Fruit fly (Drosophila melanogaster) whole organism, embryonic: Measurements from ENCODE around the gene miple1.
A peak's percentile ranks its signal among the peaks of the same experiment; 100 is the strongest.

Source experiments
- Antp ChIP-seq: fragments of 200-800 bp; sonication (Bioruptor generic); optimal IDR thresholded peaks from 3 replicates; lab custom pipeline; 2016; ENCODE audit warnings: missing biosample characterization, missing genetic modification characterization
- Asciz ChIP-seq: fragments of 200-800 bp; sonication (Bioruptor generic); optimal IDR thresholded peaks from 2 replicates; lab custom pipeline; 2017; ENCODE audit warnings: missing biosample characterization, mild to moderate bottlenecking, missing genetic modification characterization, missing genetic modification reagents
- CG12155 ChIP-seq: fragments of 200-800 bp; sonication (Bioruptor generic); optimal IDR thresholded peaks from 3 replicates; lab custom pipeline; 2016; ENCODE audit warnings: missing biosample characterization, missing genetic modification characterization
- CG12236 ChIP-seq: fragments of 200-800 bp; sonication (Bioruptor generic); optimal IDR thresholded peaks from 2 replicates; lab custom pipeline; 2016; ENCODE audit warnings: missing biosample characterization, missing genetic modification characterization
- CG14860 ChIP-seq: fragments of 200-800 bp; sonication (Bioruptor generic); IDR thresholded peaks from 3 replicates; pipeline ENCODE4 v1.3.6; 2022; ENCODE audit warnings: missing biosample characterization, missing genetic modification characterization; ENCODE audit not compliant: partially characterized antibody
- CG16815 ChIP-seq: fragments of 200-800 bp; sonication (Bioruptor generic); optimal IDR thresholded peaks from 3 replicates; lab custom pipeline; 2017; ENCODE audit warnings: missing biosample characterization, mild to moderate bottlenecking, missing genetic modification characterization
- CG18599 ChIP-seq: fragments of 200-800 bp; sonication (Bioruptor generic); optimal IDR thresholded peaks from 3 replicates; lab custom pipeline; 2017; ENCODE audit warnings: missing biosample characterization, missing genetic modification characterization, mild to moderate bottlenecking, moderate library complexity, missing genetic modification reagents
- CG18619 ChIP-seq: fragments of 200-800 bp; sonication (Bioruptor generic); optimal IDR thresholded peaks from 3 replicates; lab custom pipeline; 2017; ENCODE audit warnings: missing biosample characterization, mild to moderate bottlenecking, missing genetic modification characterization
- CG2712 ChIP-seq: fragments of 200-800 bp; optimal IDR thresholded peaks from 3 replicates; lab custom pipeline; 2019; ENCODE audit warnings: missing biosample characterization, mild to moderate bottlenecking, missing genetic modification characterization, moderate library complexity
- CG30431 ChIP-seq: fragments of 200-800 bp; sonication (Bioruptor generic); optimal IDR thresholded peaks from 2 replicates; lab custom pipeline; 2017; ENCODE audit warnings: missing biosample characterization, missing genetic modification characterization
- CG3065 ChIP-seq: fragments of 200-800 bp; sonication (Bioruptor generic); optimal IDR thresholded peaks from 2 replicates; lab custom pipeline; 2016; ENCODE audit warnings: missing biosample characterization, missing genetic modification characterization
- CG3847 ChIP-seq: fragments of 200-800 bp; sonication (Bioruptor generic); IDR thresholded peaks from 2 replicates; pipeline ENCODE4 v1.3.6; 2022; ENCODE audit warnings: missing biosample characterization, missing genetic modification characterization
- CG5953 ChIP-seq: fragments of 200-800 bp; sonication (Bioruptor generic); IDR thresholded peaks from 2 replicates; pipeline ENCODE4 v1.3.6; 2022; ENCODE audit warnings: missing biosample characterization, missing genetic modification characterization
- CG6765 ChIP-seq: fragments of 200-800 bp; sonication (Bioruptor generic); optimal IDR thresholded peaks from 3 replicates; lab custom pipeline; 2017; ENCODE audit warnings: missing biosample characterization, mild to moderate bottlenecking, missing genetic modification characterization
- CG6791 ChIP-seq: fragments of 200-800 bp; sonication (Bioruptor generic); IDR thresholded peaks from 3 replicates; pipeline ENCODE4 v1.3.6; 2022; ENCODE audit warnings: missing biosample characterization, missing genetic modification characterization; ENCODE audit not compliant: partially characterized antibody
- CG7357 ChIP-seq: fragments of 200-800 bp; sonication (Bioruptor generic); IDR thresholded peaks from 3 replicates; pipeline ENCODE4 v1.3.6; 2022; ENCODE audit warnings: missing biosample characterization, missing genetic modification characterization
- CG7556 ChIP-seq: fragments of 200-800 bp; sonication (Bioruptor generic); optimal IDR thresholded peaks from 2 replicates; lab custom pipeline; 2017; ENCODE audit warnings: missing biosample characterization, mild to moderate bottlenecking, missing genetic modification characterization
- CG9609 ChIP-seq: fragments of 200-800 bp; sonication (Bioruptor generic); optimal IDR thresholded peaks from 3 replicates; lab custom pipeline; 2016; ENCODE audit warnings: missing biosample characterization, missing genetic modification characterization
- CG9727 ChIP-seq: fragments of 200-800 bp; sonication (Bioruptor generic); optimal IDR thresholded peaks from 3 replicates; lab custom pipeline; 2017; ENCODE audit warnings: missing biosample characterization, mild to moderate bottlenecking, missing genetic modification characterization
- CkIIα-i1 ChIP-seq: fragments of 200-800 bp; sonication (Bioruptor generic); IDR thresholded peaks from 2 replicates; pipeline ENCODE4 v1.3.6; 2022; ENCODE audit warnings: missing biosample characterization, missing genetic modification characterization
- Dfd ChIP-seq, 2 experiments: fragments of >200 bp; optimal IDR thresholded peaks; 2 replicates each; lab custom pipeline; 2017; ENCODE audit warnings: missing biosample characterization in 2 of 2, missing genetic modification characterization in 2 of 2
- Elba2 ChIP-seq: fragments of 200-800 bp; sonication (Bioruptor generic); optimal IDR thresholded peaks from 3 replicates; lab custom pipeline; 2016; ENCODE audit warnings: missing biosample characterization, missing genetic modification characterization
- Gsc ChIP-seq: fragments of 200-800 bp; sonication (Bioruptor generic); IDR thresholded peaks from 2 replicates; pipeline ENCODE4 v1.3.6; 2022; ENCODE audit warnings: missing biosample characterization, missing genetic modification characterization
- HLH4C ChIP-seq: fragments of 200-800 bp; sonication (Bioruptor generic); IDR thresholded peaks from 3 replicates; pipeline ENCODE4 v1.3.6; 2022; ENCODE audit warnings: missing biosample characterization, missing genetic modification characterization; ENCODE audit not compliant: partially characterized antibody
- MESR4 ChIP-seq: fragments of 200-800 bp; sonication (Bioruptor generic); optimal IDR thresholded peaks from 2 replicates; lab custom pipeline; 2018; ENCODE audit warnings: missing biosample characterization, mild to moderate bottlenecking, missing genetic modification characterization, moderate library complexity
- Myb ChIP-seq: fragments of 200-800 bp; sonication (Bioruptor generic); optimal IDR thresholded peaks from 2 replicates; lab custom pipeline; 2016; ENCODE audit warnings: missing biosample characterization, missing genetic modification characterization
- Usf ChIP-seq: fragments of 200-800 bp; sonication (Bioruptor generic); optimal IDR thresholded peaks from 2 replicates; lab custom pipeline; 2017; ENCODE audit warnings: missing genotype, missing biosample characterization, missing genetic modification characterization
- az2 ChIP-seq: fragments of 200-800 bp; sonication (Bioruptor generic); optimal IDR thresholded peaks from 3 replicates; lab custom pipeline; 2016; ENCODE audit warnings: missing biosample characterization, missing genetic modification characterization
- cas ChIP-seq: fragments of 200-800 bp; sonication (Bioruptor generic); IDR thresholded peaks from 2 replicates; pipeline ENCODE4 v1.3.6; 2022; ENCODE audit warnings: missing biosample characterization, missing genetic modification characterization
- chif ChIP-seq, 2 experiments: fragments of 200-800 bp; sonication (Bioruptor generic); optimal IDR thresholded peaks; 3 replicates each; lab custom pipeline; 2016; ENCODE audit warnings: missing biosample characterization in 2 of 2, missing genetic modification characterization in 2 of 2
- dmrt11E ChIP-seq: fragments of 200-800 bp; sonication (Bioruptor generic); optimal IDR thresholded peaks from 3 replicates; lab custom pipeline; 2018; ENCODE audit warnings: missing biosample characterization, mild to moderate bottlenecking, missing genetic modification characterization, moderate library complexity
- ems ChIP-seq: fragments of 200-800 bp; sonication (Bioruptor generic); optimal IDR thresholded peaks from 3 replicates; lab custom pipeline; 2016; ENCODE audit warnings: missing biosample characterization, missing genetic modification characterization
- gce ChIP-seq: fragments of 200-800 bp; sonication (Bioruptor generic); IDR thresholded peaks from 3 replicates; pipeline ENCODE4 v1.3.6; 2022; ENCODE audit warnings: missing biosample characterization, missing genetic modification characterization
- gcm ChIP-seq: fragments of 200-800 bp; sonication (Bioruptor generic); optimal IDR thresholded peaks from 2 replicates; lab custom pipeline; 2019; ENCODE audit warnings: missing biosample characterization, mild to moderate bottlenecking, missing genetic modification characterization, moderate library complexity
- hkb ChIP-seq, 2 experiments: fragments of 200-800 bp in 1 of 2; fragments of >200 bp in 1 of 2; sonication (Bioruptor generic) in 1 of 2; IDR thresholded peaks in 1 of 2; optimal IDR thresholded peaks in 1 of 2; 2 replicates each; pipeline versions ENCODE4 v1.3.6 to Lab custom; 2017 to 2022; ENCODE audit warnings: missing biosample characterization in 1 of 2, missing genetic modification characterization in 1 of 2
- jing ChIP-seq: fragments of 200-800 bp; sonication (Bioruptor generic); optimal IDR thresholded peaks from 2 replicates; lab custom pipeline; 2018; ENCODE audit warnings: missing biosample characterization, mild to moderate bottlenecking, missing genetic modification characterization
- mld ChIP-seq: fragments of 200-800 bp; sonication (Bioruptor generic); IDR thresholded peaks from 3 replicates; pipeline ENCODE4 v1.3.6; 2022; ENCODE audit warnings: missing biosample characterization, missing genetic modification characterization; ENCODE audit not compliant: partially characterized antibody
- pan ChIP-seq, 4 experiments: fragments of >200 bp in 3 of 4; fragments of 200-800 bp in 1 of 4; sonication (Bioruptor generic) in 1 of 4; optimal IDR thresholded peaks in 3 of 4; IDR thresholded peaks in 1 of 4; 2 replicates each; pipeline versions ENCODE4 v1.3.6 to Lab custom; 2017 to 2022; ENCODE audit warnings: missing biosample characterization in 2 of 4, missing genetic modification characterization in 2 of 4, mixed read lengths in 1 of 4
- pb ChIP-seq: fragments of 200-800 bp; sonication (Bioruptor generic); optimal IDR thresholded peaks from 3 replicates; lab custom pipeline; 2016; ENCODE audit warnings: missing biosample characterization, missing genetic modification characterization
- pita ChIP-seq: fragments of 200-800 bp; sonication (Bioruptor generic); optimal IDR thresholded peaks from 2 replicates; lab custom pipeline; 2017; ENCODE audit warnings: missing biosample characterization, mild to moderate bottlenecking, missing genetic modification characterization
- pros ChIP-seq: fragments of 200-800 bp; sonication (Bioruptor generic); optimal IDR thresholded peaks from 3 replicates; lab custom pipeline; 2019; ENCODE audit warnings: missing biosample characterization, mild to moderate bottlenecking, missing genetic modification characterization, moderate library complexity
- row ChIP-seq: fragments of 200-800 bp; sonication (Bioruptor generic); IDR thresholded peaks from 3 replicates; pipeline ENCODE4 v1.3.6; 2022; ENCODE audit warnings: missing biosample characterization, missing genetic modification characterization
- sqz ChIP-seq: fragments of 200-800 bp; sonication (Bioruptor generic); optimal IDR thresholded peaks from 3 replicates; lab custom pipeline; 2018; ENCODE audit warnings: missing biosample characterization, mild to moderate bottlenecking, missing genetic modification characterization
- sr ChIP-seq: fragments of 200-800 bp; sonication (Bioruptor generic); IDR thresholded peaks from 3 replicates; pipeline ENCODE4 v1.3.6; 2022; ENCODE audit warnings: missing biosample characterization, missing genetic modification characterization
- stc ChIP-seq: fragments of 200-800 bp; sonication (Bioruptor generic); IDR thresholded peaks from 2 replicates; pipeline ENCODE4 v1.3.6; 2022; ENCODE audit warnings: missing biosample characterization, missing genetic modification characterization
- unpg ChIP-seq: fragments of 200-800 bp; sonication (Bioruptor generic); optimal IDR thresholded peaks from 3 replicates; lab custom pipeline; 2018; ENCODE audit warnings: missing biosample characterization, mild to moderate bottlenecking, missing genetic modification characterization, moderate library complexity
- vnd ChIP-seq: fragments of 200-800 bp; sonication (Bioruptor generic); IDR thresholded peaks from 3 replicates; pipeline ENCODE4 v1.3.6; 2022; ENCODE audit warnings: missing biosample characterization, missing genetic modification characterization; ENCODE audit not compliant: partially characterized antibody

Gene miple1

DNA sequence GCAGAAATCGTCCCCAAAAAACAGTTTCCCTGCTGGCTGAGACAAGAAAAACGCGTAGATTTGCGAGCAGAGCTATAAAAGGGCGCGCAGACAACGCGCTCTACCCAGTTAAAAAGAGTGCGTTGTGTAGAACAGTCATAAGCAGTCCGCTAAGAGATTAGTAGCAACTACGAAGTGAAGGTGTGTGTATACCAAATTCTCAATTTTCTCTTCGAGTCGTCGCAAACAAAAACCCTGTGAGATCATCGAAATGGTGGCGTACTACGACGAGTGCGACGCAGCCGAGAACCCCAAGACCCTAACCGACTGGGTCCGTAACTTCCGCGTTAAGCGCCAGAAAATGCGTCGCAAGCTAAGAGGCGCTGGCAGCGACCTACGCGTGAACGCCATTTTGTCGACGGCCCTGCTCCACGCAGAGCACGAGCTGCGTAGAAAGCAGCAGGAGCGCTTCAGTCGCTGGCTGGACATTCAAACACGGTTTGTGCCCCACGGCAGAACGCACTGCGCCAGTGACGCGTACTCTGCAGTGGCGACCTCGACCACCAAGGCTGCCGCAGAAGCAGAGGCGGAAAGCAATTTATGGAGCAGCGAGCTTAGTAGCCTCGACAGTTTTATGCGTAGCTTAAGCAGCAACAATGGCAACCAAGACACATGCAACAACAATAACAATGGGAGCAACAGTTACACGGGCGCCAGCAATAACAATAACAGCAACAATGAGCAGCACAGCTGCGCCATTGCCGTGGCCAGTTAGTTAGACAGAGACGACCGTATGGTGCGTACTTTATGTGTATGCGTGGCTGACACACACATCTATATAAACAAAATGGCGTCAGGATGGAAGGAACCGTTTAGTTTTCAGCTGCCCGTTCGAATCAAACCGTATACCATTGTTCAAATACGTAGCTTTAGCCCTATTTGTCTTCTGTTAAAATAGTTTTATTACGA lies 42.8 kb upstream of the miple1 start (continued):
- no peak for TF ChIP-seq sqz (GFP tag; lab: Kevin White, UChicago)
- TF ChIP-seq CG18619 = peak; percentile 52
- TF ChIP-seq Gsc (GFP tag; lab: Robert Waterston, UW) = no peak
- TF ChIP-seq row = no peak
- TF ChIP-seq sr (GFP tag; lab: Robert Waterston, UW) = 0 out of 3 replicates have a peak, but pooled peaks have one; percentile 21
- peak; percentile 36 for TF ChIP-seq pros (GFP tag; lab: Kevin White, UChicago)
- TF ChIP-seq Myb (GFP tag; lab: Kevin White, UChicago) = no peak
- no peak for TF ChIP-seq az2 (GFP tag; lab: Kevin White, UChicago)
- no peak for TF ChIP-seq CG30431 (GFP tag; lab: Kevin White, UChicago)
- TF ChIP-seq CG9727 (GFP tag; lab: Kevin White, UChicago) = peak; percentile 56
- TF ChIP-seq CG3847 (GFP tag; lab: Robert Waterston, UW) = no peak
- peak; percentile 32 for TF ChIP-seq unpg (GFP tag; lab: Kevin White, UChicago)
- no peak for TF ChIP-seq Asciz
- no peak for TF ChIP-seq hkb (optimal IDR thresholded peaks at IDR 0.05; lab: Kevin White, UChicago)
- no peak for TF ChIP-seq hkb (GFP tag; IDR thresholded peaks at IDR 0.05; lab: Robert Waterston, UW)
- TF ChIP-seq Elba2 (GFP tag; lab: Kevin White, UChicago) = no peak
- TF ChIP-seq jing (GFP tag; lab: Kevin White, UChicago) = no peak
- peak; percentile 27; the same call in 1 of the 3 replicates for TF ChIP-seq gce (GFP tag; lab: Robert Waterston, UW)
- no peak for TF ChIP-seq CG6765
- 0 out of 3 replicates have a peak, but pooled peaks have one; percentile 9 for TF ChIP-seq vnd
- TF ChIP-seq CG7556 (GFP tag; lab: Kevin White, UChicago) = no peak
- no peak for TF ChIP-seq CG16815 (GFP tag; lab: Kevin White, UChicago)
- TF ChIP-seq mld (GFP tag; lab: Robert Waterston, UW) = no peak
- TF ChIP-seq dmrt11E = no peak
- no peak for TF ChIP-seq CkIIα-i1 (GFP tag; lab: Robert Waterston, UW)
- TF ChIP-seq CG7357 (GFP tag; lab: Robert Waterston, UW) = no peak
- peak; percentile 99 for TF ChIP-seq MESR4
- TF ChIP-seq pita (GFP tag; lab: Kevin White, UChicago) = no peak
- no peak for TF ChIP-seq pan (optimal IDR thresholded peaks at IDR 0.05; lab: Kevin White, UChicago)
- peak in 1 of 2 experiments; percentile 48 for TF ChIP-seq pan (GFP tag; optimal IDR thresholded peaks at IDR 0.05 in 1 of 2, IDR thresholded peaks at IDR 0.05 in 1 of 2)
- no peak for TF ChIP-seq CG12236
- TF ChIP-seq ems = no peak
- TF ChIP-seq CG9609 = no peak
- peak; percentile 63; the same call in 1 of the 2 replicates for TF ChIP-seq cas
- TF ChIP-seq CG18599 = peak; percentile 28
- no peak for TF ChIP-seq pb (GFP tag; lab: Kevin White, UChicago)
- TF ChIP-seq Antp (GFP tag; lab: Kevin White, UChicago) = peak; percentile 38
- TF ChIP-seq CG6791 = peak; percentile 54; the same call in 2 of the 3 replicates
- no peak for TF ChIP-seq CG14860 (GFP tag; lab: Robert Waterston, UW)
- no peak for TF ChIP-seq CG3065 (GFP tag; lab: Kevin White, UChicago)
- no peak for TF ChIP-seq Usf (GFP tag; lab: Kevin White, UChicago)
- TF ChIP-seq stc (GFP tag; lab: Robert Waterston, UW) = no peak; the same call in 1 of the 2 replicates
- TF ChIP-seq chif (GFP tag; optimal IDR thresholded peaks at IDR 0.05; lab: Kevin White, UChicago) = no peak
- no peak for TF ChIP-seq Dfd (GFP tag; optimal IDR thresholded peaks at IDR 0.05; lab: Kevin White, UChicago)
- peak; percentile 55; the same call in 1 of the 2 replicates for TF ChIP-seq CG5953 (GFP tag; lab: Robert Waterston, UW)
- TF ChIP-seq gcm = peak; percentile 52
- TF ChIP-seq CG2712 (tag; lab: Kevin White, UChicago) = no peak
- TF ChIP-seq CG12155 (GFP tag; lab: Kevin White, UChicago) = no peak
- TF ChIP-seq HLH4C (GFP tag; lab: Robert Waterston, UW) = peak; percentile 43; the same call in 1 of the 3 replicates
